Worm (Caenorhabditis elegans) whole organism, late embryonic: Measurements from ENCODE around the gene C34E11.2.

Experiments
- C08G9.2 ChIP-seq: sonication (generic microtip); optimal IDR thresholded peaks from 2 replicates; lab custom pipeline; 2016; ENCODE audit warnings: mild to moderate bottlenecking, missing genetic modification characterization, moderate library complexity, missing compliant biosample characterization
- F13H6.1 ChIP-seq: sonication (generic microtip); optimal IDR thresholded peaks from 2 replicates; lab custom pipeline; 2016; ENCODE audit warnings: missing genetic modification characterization, missing compliant biosample characterization
- K02D7.2 ChIP-seq: sonication (generic microtip); optimal IDR thresholded peaks from 2 replicates; lab custom pipeline; 2017; ENCODE audit warnings: mild to moderate bottlenecking, missing genetic modification characterization, missing compliant biosample characterization
- K09A11.1 ChIP-seq: sonication (generic microtip); optimal IDR thresholded peaks from 2 replicates; lab custom pipeline; 2017; ENCODE audit warnings: antibody characterized with exemption, mild to moderate bottlenecking, missing genetic modification characterization, missing compliant biosample characterization; ENCODE audit not compliant: insufficient read depth
- ahr-1 ChIP-seq: sonication (generic microtip); optimal IDR thresholded peaks from 2 replicates; lab custom pipeline; 2016; ENCODE audit warnings: missing genetic modification characterization, missing compliant biosample characterization
- ama-1 ChIP-seq: fragments of 150-350 bp; optimal IDR thresholded peaks from 2 replicates; lab custom pipeline; 2014
- ceh-14 ChIP-seq: sonication (generic microtip); optimal IDR thresholded peaks from 2 replicates; lab custom pipeline; 2016; ENCODE audit warnings: missing genotype, missing genetic modification characterization, missing compliant biosample characterization
- ceh-18 ChIP-seq: sonication (generic microtip); optimal IDR thresholded peaks from 2 replicates; lab custom pipeline; 2016; ENCODE audit warnings: missing genetic modification characterization, missing compliant biosample characterization
- ceh-19 ChIP-seq: fragments of 200-800 bp; sonication (Bioruptor generic); optimal IDR thresholded peaks from 2 replicates; lab custom pipeline; 2018; ENCODE audit warnings: mild to moderate bottlenecking, missing genetic modification characterization, missing compliant biosample characterization
- ceh-2 ChIP-seq: sonication (generic microtip); optimal IDR thresholded peaks from 2 replicates; lab custom pipeline; 2016; ENCODE audit warnings: missing genotype, missing genetic modification characterization, missing compliant biosample characterization
- ceh-24 ChIP-seq: sonication (generic microtip); optimal IDR thresholded peaks from 2 replicates; lab custom pipeline; 2016; ENCODE audit warnings: mild to moderate bottlenecking, missing genetic modification characterization, missing compliant biosample characterization
- ceh-30 ChIP-seq: fragments of 150-350 bp; optimal IDR thresholded peaks from 2 replicates; lab custom pipeline; 2014; ENCODE audit warnings: missing biosample characterization, missing genetic modification characterization
- ceh-34 ChIP-seq: sonication (generic microtip); optimal IDR thresholded peaks from 2 replicates; lab custom pipeline; 2016; ENCODE audit warnings: mild to moderate bottlenecking, missing genetic modification characterization, missing compliant biosample characterization
- ceh-6 ChIP-seq: fragments of 200-800 bp; sonication (Bioruptor generic); optimal IDR thresholded peaks from 2 replicates; lab custom pipeline; 2018; ENCODE audit warnings: mild to moderate bottlenecking, missing genetic modification characterization, missing compliant biosample characterization
- che-1 ChIP-seq: sonication (generic microtip); optimal IDR thresholded peaks from 2 replicates; lab custom pipeline; 2016; ENCODE audit warnings: mild to moderate bottlenecking, missing genetic modification characterization, missing compliant biosample characterization
- dmd-4 ChIP-seq: sonication (generic microtip); optimal IDR thresholded peaks from 2 replicates; lab custom pipeline; 2016; ENCODE audit warnings: borderline replicate concordance, missing genetic modification characterization, missing compliant biosample characterization
- dve-1 ChIP-seq: sonication (generic microtip); optimal IDR thresholded peaks from 2 replicates; lab custom pipeline; 2017; ENCODE audit warnings: antibody characterized with exemption, mild to moderate bottlenecking, missing genetic modification characterization, missing compliant biosample characterization
- elt-2 ChIP-seq: sonication (generic microtip); optimal IDR thresholded peaks from 2 replicates; lab custom pipeline; 2016; ENCODE audit warnings: missing genetic modification reagents, missing genetic modification characterization, missing compliant biosample characterization
- ets-4 ChIP-seq: sonication (generic microtip); optimal IDR thresholded peaks from 2 replicates; lab custom pipeline; 2016; ENCODE audit warnings: missing genetic modification characterization, missing compliant biosample characterization
- fax-1 ChIP-seq: sonication (generic microtip); optimal IDR thresholded peaks from 2 replicates; lab custom pipeline; 2016; ENCODE audit warnings: missing genotype, missing genetic modification characterization, missing compliant biosample characterization
- gmeb-2 ChIP-seq: sonication (generic microtip); optimal IDR thresholded peaks from 2 replicates; lab custom pipeline; 2016; ENCODE audit warnings: missing genetic modification characterization, inconsistent platforms, missing compliant biosample characterization
- hlh-30 ChIP-seq: sonication (generic microtip); optimal IDR thresholded peaks from 2 replicates; lab custom pipeline; 2017; ENCODE audit warnings: antibody characterized with exemption, missing genetic modification characterization, missing compliant biosample characterization; ENCODE audit not compliant: insufficient read depth
- hlh-6 ChIP-seq: sonication (generic microtip); optimal IDR thresholded peaks from 2 replicates; lab custom pipeline; 2016; ENCODE audit warnings: missing genotype, missing genetic modification characterization, missing compliant biosample characterization
- hlh-8 ChIP-seq: sonication (generic microtip); optimal IDR thresholded peaks from 2 replicates; lab custom pipeline; 2016; ENCODE audit warnings: missing genotype, missing genetic modification characterization, missing compliant biosample characterization
- lin-11 ChIP-seq: fragments of 200-800 bp; sonication (Bioruptor generic); optimal IDR thresholded peaks from 2 replicates; lab custom pipeline; 2018; ENCODE audit warnings: mild to moderate bottlenecking, missing genetic modification characterization, missing compliant biosample characterization
- nfya-1 ChIP-seq: sonication (generic microtip); optimal IDR thresholded peaks from 2 replicates; lab custom pipeline; 2017; ENCODE audit warnings: missing genetic modification characterization, mild to moderate bottlenecking, missing compliant biosample characterization, antibody characterized with exemption, moderate library complexity
- npax-4 ChIP-seq: sonication (generic microtip); optimal IDR thresholded peaks from 2 replicates; lab custom pipeline; 2016; ENCODE audit warnings: missing genetic modification characterization, missing compliant biosample characterization
- odd-2 ChIP-seq: sonication (generic microtip); optimal IDR thresholded peaks from 2 replicates; lab custom pipeline; 2017; ENCODE audit warnings: antibody characterized with exemption, mild to moderate bottlenecking, missing genetic modification characterization, missing compliant biosample characterization
- pat-9 ChIP-seq: fragments of 200-800 bp; sonication (Bioruptor generic); optimal IDR thresholded peaks from 2 replicates; lab custom pipeline; 2018; ENCODE audit warnings: mild to moderate bottlenecking, missing genetic modification characterization, moderate library complexity, missing compliant biosample characterization
- pha-2 ChIP-seq: sonication (generic microtip); optimal IDR thresholded peaks from 2 replicates; lab custom pipeline; 2017; ENCODE audit warnings: mild to moderate bottlenecking, missing genetic modification characterization, missing compliant biosample characterization
- pqm-1 ChIP-seq: sonication (generic microtip); optimal IDR thresholded peaks from 2 replicates; lab custom pipeline; 2016; ENCODE audit warnings: missing genetic modification characterization, missing compliant biosample characterization
- ref-2 ChIP-seq: sonication (generic microtip); optimal IDR thresholded peaks from 2 replicates; lab custom pipeline; 2016; ENCODE audit warnings: missing genetic modification characterization, missing compliant biosample characterization
- rnt-1 ChIP-seq: sonication (generic microtip); optimal IDR thresholded peaks from 2 replicates; lab custom pipeline; 2016; ENCODE audit warnings: missing genetic modification characterization, missing compliant biosample characterization
- sdc-2 ChIP-seq: sonication (generic microtip); optimal IDR thresholded peaks from 2 replicates; lab custom pipeline; 2016; ENCODE audit warnings: missing genotype, missing genetic modification characterization, missing compliant biosample characterization
- syd-9 ChIP-seq: sonication (generic microtip); optimal IDR thresholded peaks from 2 replicates; lab custom pipeline; 2016; ENCODE audit warnings: mild to moderate bottlenecking, missing genetic modification characterization, moderate library complexity, missing compliant biosample characterization
- ttx-3 ChIP-seq: sonication (generic microtip); optimal IDR thresholded peaks from 2 replicates; lab custom pipeline; 2016; ENCODE audit warnings: missing genetic modification reagents, missing genetic modification characterization, missing compliant biosample characterization
- unc-3 ChIP-seq, 2 experiments: fragments of 200-800 bp in 1 of 2; sonication (Bioruptor generic) in 1 of 2; sonication (generic microtip) in 1 of 2; conservative IDR thresholded peaks in 1 of 2; optimal IDR thresholded peaks in 1 of 2; 2 replicates each; pipeline versions ENCODE4 v1.3.6 to Lab custom; 2016 to 2022; ENCODE audit warnings: missing compliant biosample characterization in 2 of 2, missing genetic modification characterization in 2 of 2, missing genetic modification reagents in 1 of 2
- unc-42 ChIP-seq: sonication (generic microtip); optimal IDR thresholded peaks from 2 replicates; lab custom pipeline; 2016; ENCODE audit warnings: missing genotype, missing genetic modification characterization, missing compliant biosample characterization
- unc-55 ChIP-seq: sonication (generic microtip); optimal IDR thresholded peaks from 2 replicates; lab custom pipeline; 2017; ENCODE audit warnings: missing biosample characterization, missing genetic modification reagents, missing genetic modification characterization
- ztf-16 ChIP-seq: sonication (generic microtip); optimal IDR thresholded peaks from 2 replicates; lab custom pipeline; 2017; ENCODE audit warnings: missing genetic modification characterization, missing compliant biosample characterization

Gene C34E11.2

ce11 chrX:11818711-11819110 is 4.2 kb upstream of the C34E11.2 start:
- TF ChIP-seq hlh-6 (tag; lab: Kevin White, UChicago) (no peak), unc-55 (peak; percentile 5)

ce11 chrX:11816825-11817224 is 2.3 kb upstream of the C34E11.2 start:
- TF ChIP-seq unc-3 (GFP tag; conservative IDR thresholded peaks at IDR 0.05; lab: Robert Waterston, UW) (no peak), unc-3 (tag; optimal IDR thresholded peaks at IDR 0.05; lab: Kevin White, UChicago) (no peak), hlh-8 (no peak), ttx-3 (tag; lab: Kevin White, UChicago) (no peak), ets-4 (tag; lab: Kevin White, UChicago) (no peak), gmeb-2 (tag; lab: Kevin White, UChicago) (no peak), fax-1 (no peak), npax-4 (tag; lab: Kevin White, UChicago) (no peak), dve-1 (tag; lab: Kevin White, UChicago) (no peak), K09A11.1 (no peak), pha-2 (no peak), ceh-14 (no peak), ceh-34 (tag; lab: Kevin White, UChicago) (no peak)

ce11 chrX:11806175-11806853 is 8.2 kb downstream of the C34E11.2 start:
- TF ChIP-seq ahr-1 (tag; lab: Kevin White, UChicago) (no peak), pqm-1 (tag; lab: Kevin White, UChicago) (no peak), ceh-24 (tag; lab: Kevin White, UChicago) (no peak), K09A11.1 (no peak), pat-9 (no peak), che-1 (no peak), dmd-4 (no peak), odd-2 (tag; lab: Kevin White, UChicago) (no peak), F13H6.1 (no peak), K02D7.2 (tag; lab: Kevin White, UChicago) (no peak), unc-55 (no peak), lin-11 (tag; lab: Kevin White, UChicago) (no peak), C08G9.2 (tag; lab: Kevin White, UChicago) (no peak), hlh-30 (no peak), unc-42 (tag; lab: Kevin White, UChicago) (no peak)

ce11 chrX:11804057-11804456 is 10.5 kb downstream of the C34E11.2 start, which contains the start of gene C34E11.4:
C34E11.4 (plus strand) TSS chrX:11804210.
- no peak for TF ChIP-seq sdc-2
- TF ChIP-seq ama-1 (lab: Kevin White, UChicago), result no peak
- no peak for TF ChIP-seq ref-2 (tag; lab: Kevin White, UChicago)
- TF ChIP-seq unc-42 (tag; lab: Kevin White, UChicago), result no peak
- no peak for TF ChIP-seq pqm-1 (tag; lab: Kevin White, UChicago)
- TF ChIP-seq ttx-3 (tag; lab: Kevin White, UChicago), result no peak
- TF ChIP-seq ztf-16 (tag; lab: Kevin White, UChicago), result no peak
- TF ChIP-seq ets-4 (tag; lab: Kevin White, UChicago), result no peak
- TF ChIP-seq fax-1, result no peak
- no peak for TF ChIP-seq ceh-2 (tag; lab: Kevin White, UChicago)
- no peak for TF ChIP-seq rnt-1 (tag; lab: Kevin White, UChicago)
- TF ChIP-seq ceh-6 (GFP tag; lab: Kevin White, UChicago), result no peak
- no peak for TF ChIP-seq nfya-1 (tag; lab: Kevin White, UChicago)
- no peak for TF ChIP-seq odd-2 (tag; lab: Kevin White, UChicago)
- TF ChIP-seq che-1, result no peak
- no peak for TF ChIP-seq syd-9 (tag; lab: Kevin White, UChicago)
- TF ChIP-seq ceh-30 (tag; lab: Kevin White, UChicago), result no peak
- TF ChIP-seq elt-2 (tag; lab: Kevin White, UChicago), result no peak
- no peak for TF ChIP-seq ceh-18 (tag; lab: Kevin White, UChicago)
- no peak for TF ChIP-seq ceh-19
- TF ChIP-seq, all 69 proteins: peak for 0
